Fruit fly (Drosophila melanogaster) whole organism, pupa: ENCODE data around the gene CG10508.

Source experiments
- CG10348 ChIP-seq: fragments of 200-800 bp; sonication (Bioruptor generic); IDR thresholded peaks from 2 replicates; pipeline ENCODE4 v1.3.6; 2022; ENCODE audit warnings: missing biosample characterization, missing genetic modification characterization
- CG13204 ChIP-seq: fragments of 200-800 bp; sonication (Bioruptor generic); optimal IDR thresholded peaks from 2 replicates; lab custom pipeline; 2018; ENCODE audit warnings: missing biosample characterization, mild to moderate bottlenecking, missing genetic modification characterization, moderate library complexity
- CG15710 ChIP-seq: fragments of 200-800 bp; sonication (Bioruptor generic); optimal IDR thresholded peaks from 2 replicates; lab custom pipeline; 2018; ENCODE audit warnings: missing biosample characterization, mild to moderate bottlenecking, missing genetic modification characterization, moderate library complexity
- CG32121 ChIP-seq: fragments of 200-800 bp; sonication (Bioruptor generic); IDR thresholded peaks from 2 replicates; pipeline ENCODE4 v1.3.6; 2022; ENCODE audit warnings: missing biosample characterization, missing genetic modification characterization
- EcR ChIP-seq: fragments of 200-800 bp; sonication (Bioruptor generic); optimal IDR thresholded peaks from 3 replicates; lab custom pipeline; 2019; ENCODE audit warnings: missing biosample characterization, missing genetic modification characterization, mild to moderate bottlenecking, moderate library complexity, missing genetic modification reagents
- Pif1A ChIP-seq: fragments of 200-800 bp; sonication (Bioruptor generic); optimal IDR thresholded peaks from 3 replicates; lab custom pipeline; 2016; ENCODE audit warnings: missing biosample characterization, missing genetic modification characterization
- fd96Ca ChIP-seq: fragments of 200-800 bp; sonication (Bioruptor generic); IDR thresholded peaks from 3 replicates; pipeline ENCODE4 v1.3.6; 2022; ENCODE audit warnings: missing biosample characterization, missing genetic modification characterization
- rn ChIP-seq: fragments of 200-800 bp; sonication (Bioruptor generic); IDR thresholded peaks from 2 replicates; pipeline ENCODE4 v1.3.6; 2022; ENCODE audit warnings: missing biosample characterization, missing genetic modification characterization

DNA sequence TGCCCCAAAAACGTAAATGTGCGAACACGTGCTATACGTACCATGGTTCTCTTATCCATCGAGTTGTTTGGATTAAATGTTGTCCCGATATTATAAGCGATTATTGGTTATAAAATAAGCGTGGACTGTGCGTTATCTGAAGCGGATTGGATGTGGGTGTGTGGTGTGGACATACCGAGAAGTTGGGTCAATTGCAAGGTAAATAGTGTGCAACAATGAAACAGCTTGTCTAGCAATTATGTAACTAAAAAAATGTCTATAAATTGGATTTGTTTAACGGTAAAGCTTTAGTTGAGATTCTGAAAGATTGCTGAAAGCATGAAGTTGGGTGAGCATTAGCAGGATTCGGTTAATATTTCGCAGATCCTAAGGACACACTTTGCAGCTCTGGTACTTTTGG is 47.7 kb downstream of the CG10508 start, which contains the start of gene CG43218:
- TF ChIP-seq EcR (GFP tag; lab: Kevin White, UChicago) (no peak), fd96Ca (GFP tag; lab: Robert Waterston, UW) (no peak), Pif1A (GFP tag; lab: Kevin White, UChicago) (no peak), CG10348 (GFP tag; lab: Robert Waterston, UW) (no peak), CG15710 (tag; lab: Kevin White, UChicago) (no peak), rn (GFP tag; lab: Robert Waterston, UW) (no peak), CG32121 (no peak), CG13204 (no peak)
